Worm (Caenorhabditis elegans) whole organism, L2 larva: ENCODE results near the gene spe-49.

ENCODE experiments used
- crh-2 ChIP-seq: sonication (generic microtip); optimal IDR thresholded peaks from 2 replicates; lab custom pipeline; 2017; ENCODE audit warnings: missing biosample characterization, missing genetic modification characterization
- nhr-11 ChIP-seq: fragments of 150-350 bp; optimal IDR thresholded peaks from 2 replicates; lab custom pipeline; 2014; ENCODE audit warnings: missing biosample characterization, missing genetic modification characterization
- nhr-237 ChIP-seq: fragments of 150-350 bp; optimal IDR thresholded peaks from 2 replicates; lab custom pipeline; 2014; ENCODE audit warnings: missing biosample characterization, missing genetic modification characterization
- zag-1 ChIP-seq: fragments of 150-350 bp; optimal IDR thresholded peaks from 2 replicates; lab custom pipeline; 2014; ENCODE audit warnings: missing biosample characterization, missing genetic modification characterization
- ztf-11 ChIP-seq: sonication (generic microtip); optimal IDR thresholded peaks from 2 replicates; lab custom pipeline; 2017; ENCODE audit warnings: missing biosample characterization, missing genetic modification characterization
- ztf-4 ChIP-seq: fragments of 150-350 bp; optimal IDR thresholded peaks from 2 replicates; lab custom pipeline; 2014; ENCODE audit warnings: missing biosample characterization, missing genetic modification characterization

ce11 chrV:6301046-6301445, 19.9 kb downstream of the spe-49 start:
- TF ChIP-seq nhr-11 (tag; lab: Kevin White, UChicago) (no peak), ztf-11 (no peak), crh-2 (tag; lab: Kevin White, UChicago) (no peak), zag-1 (tag; lab: Kevin White, UChicago) (no peak), ztf-4 (tag; lab: Kevin White, UChicago) (no peak), nhr-237 (tag; lab: Kevin White, UChicago) (no peak)
